Worm (Caenorhabditis elegans): Measurements from ENCODE around the gene clec-7.

clec-7 gene

ce11 chrV:7361673-7362072 is 33.5 kb downstream of the clec-7 start, which contains the start of gene cyp-35A1:
Gene cyp-35A1, minus strand, starts transcription at chrV:7361773.
- TF ChIP-seq snpc-1.1 (tag; optimal IDR thresholded peaks at IDR 0.05; ENCODE audit: insufficient read depth) (no peak), tbx-9 (tag; optimal IDR thresholded peaks at IDR 0.05; ENCODE audit: borderline replicate concordance) (no peak), rcor-1 (GFP tag; IDR thresholded peaks at IDR 0.05) (no peak)

- peak; percentile 59 for TF ChIP-seq nhr-80 (tag; optimal IDR thresholded peaks at IDR 0.05)
- TF ChIP-seq him-1 (tag; optimal IDR thresholded peaks at IDR 0.05) = no peak
- no peak for TF ChIP-seq attf-6 (GFP tag; IDR thresholded peaks at IDR 0.05)
- no peak for TF ChIP-seq hrde-1 (tag; optimal IDR thresholded peaks at IDR 0.05; ENCODE audit: borderline replicate concordance)
Observed at ce11 chrV:7364059-7364458, 35.9 kb downstream of the clec-7 start, which contains the start of gene cyp-35A2. Gene cyp-35A2, minus strand, starts transcription at chrV:7364182.

- TF ChIP-seq Y95B8A.8 (GFP tag; IDR thresholded peaks at IDR 0.05) (no peak), Y56A3A.18 (GFP tag; IDR thresholded peaks at IDR 0.05) (no peak), B0019.2 (GFP tag; conservative IDR thresholded peaks at IDR 0.05) (no peak), ztf-22 (GFP tag; optimal IDR thresholded peaks at IDR 0.05) (no peak), nhr-120 (GFP tag; IDR thresholded peaks at IDR 0.05) (no peak)
Observed at ce11 chrV:7364951-7365350, 36.8 kb downstream of the clec-7 start, which contains the start of gene exc-13. Gene exc-13, plus strand, starts transcription at chrV:7365251.

ce11 chrV:7369578-7369977 is 41.4 kb downstream of the clec-7 start, which contains the start of gene srj-14:
Gene srj-14, plus strand, starts transcription at chrV:7369708.
- TF ChIP-seq nhr-120 (GFP tag; IDR thresholded peaks at IDR 0.05) (no peak), ztf-26 (tag; optimal IDR thresholded peaks at IDR 0.05) (no peak), lin-54 (GFP tag; optimal IDR thresholded peaks at IDR 0.05) (no peak), nhr-27 (tag; optimal IDR thresholded peaks at IDR 0.05) (no peak), hlh-26 (GFP tag; conservative IDR thresholded peaks at IDR 0.05) (no peak), F49E8.2 (tag; optimal IDR thresholded peaks at IDR 0.05; ENCODE audit: insufficient read depth) (no peak), rpc-1 (optimal IDR thresholded peaks at IDR 0.05) (no peak), rpc-1 (tag; optimal IDR thresholded peaks at IDR 0.05) (no peak), egrh-3 (GFP tag; IDR thresholded peaks at IDR 0.05) (no peak), chd-7 (tag; optimal IDR thresholded peaks at IDR 0.05) (no peak), ceh-40 (GFP tag; IDR thresholded peaks at IDR 0.05) (no peak), B0019.2 (GFP tag; conservative IDR thresholded peaks at IDR 0.05) (no peak), ztf-6 (GFP tag; IDR thresholded peaks at IDR 0.05) (no peak), let-526 (GFP tag; IDR thresholded peaks at IDR 0.05) (no peak), dox-1 (GFP tag; IDR thresholded peaks at IDR 0.05) (no peak), mes-4 (tag; optimal IDR thresholded peaks at IDR 0.05) (no peak), tbx-9 (tag; optimal IDR thresholded peaks at IDR 0.05; ENCODE audit: borderline replicate concordance) (no peak)

ce11 chrV:7374090-7374489 is 45.9 kb downstream of the clec-7 start, which contains the start of gene srx-56:
Gene srx-56, plus strand, starts transcription at chrV:7374390.
- TF ChIP-seq tlf-1 (GFP tag; optimal IDR thresholded peaks at IDR 0.05) = no peak
- TF ChIP-seq mel-28 (tag; optimal IDR thresholded peaks at IDR 0.05; ENCODE audit: borderline replicate concordance) = no peak
- no peak for TF ChIP-seq ceh-100 (GFP tag; IDR thresholded peaks at IDR 0.05)
- TF ChIP-seq pbrm-1 (GFP tag; IDR thresholded peaks at IDR 0.05) = no peak
- no peak for TF ChIP-seq fkh-3 (tag; optimal IDR thresholded peaks at IDR 0.05)
- no peak for TF ChIP-seq K12H6.12 (tag; optimal IDR thresholded peaks at IDR 0.05)
- TF ChIP-seq hmg-20 (GFP tag; IDR thresholded peaks at IDR 0.05) = no peak
- no peak for TF ChIP-seq ceh-40 (GFP tag; IDR thresholded peaks at IDR 0.05)
- no peak for TF ChIP-seq hmg-1.2 (GFP tag; IDR thresholded peaks at IDR 0.05)
- no peak for TF ChIP-seq Y67H2A.10 (GFP tag; conservative IDR thresholded peaks at IDR 0.05)
- TF ChIP-seq K11D2.4 (GFP tag; IDR thresholded peaks at IDR 0.05) = no peak
- no peak for TF ChIP-seq repo-1 (tag; optimal IDR thresholded peaks at IDR 0.05)
- TF ChIP-seq attf-3 (GFP tag; conservative IDR thresholded peaks at IDR 0.05) = no peak
- no peak for TF ChIP-seq lag-1 (GFP tag; IDR thresholded peaks at IDR 0.05)
- no peak for TF ChIP-seq ekl-4 (GFP tag; IDR thresholded peaks at IDR 0.05)

Data from whole organism, young adult.